Worm (Caenorhabditis elegans) whole organism, late embryonic: ENCODE measurements around the gene irld-50.

Experiments used
- Y22D7AL.16 ChIP-seq: sonication (generic microtip); optimal IDR thresholded peaks from 2 replicates; lab custom pipeline; 2016; ENCODE audit warnings: missing genetic modification characterization, missing compliant biosample characterization
- ama-1 ChIP-seq: fragments of 150-350 bp; optimal IDR thresholded peaks from 2 replicates; lab custom pipeline; 2014
- ceh-24 ChIP-seq: sonication (generic microtip); optimal IDR thresholded peaks from 2 replicates; lab custom pipeline; 2016; ENCODE audit warnings: mild to moderate bottlenecking, missing genetic modification characterization, missing compliant biosample characterization
- ceh-9 ChIP-seq: sonication (generic microtip); optimal IDR thresholded peaks from 2 replicates; lab custom pipeline; 2016; ENCODE audit warnings: mild to moderate bottlenecking, missing genetic modification characterization, inconsistent platforms, missing compliant biosample characterization
- dmd-4 ChIP-seq: sonication (generic microtip); optimal IDR thresholded peaks from 2 replicates; lab custom pipeline; 2016; ENCODE audit warnings: borderline replicate concordance, missing genetic modification characterization, missing compliant biosample characterization
- fkh-6 ChIP-seq: sonication (generic microtip); optimal IDR thresholded peaks from 2 replicates; lab custom pipeline; 2016; ENCODE audit warnings: missing genetic modification characterization, missing compliant biosample characterization
- hlh-13 ChIP-seq: fragments of 200-800 bp; sonication (Bioruptor generic); optimal IDR thresholded peaks from 2 replicates; lab custom pipeline; 2018; ENCODE audit warnings: mild to moderate bottlenecking, missing genetic modification characterization, missing compliant biosample characterization
- pag-3 ChIP-seq: sonication (generic microtip); optimal IDR thresholded peaks from 2 replicates; lab custom pipeline; 2016; ENCODE audit warnings: missing compliant biosample characterization, missing genetic modification characterization, borderline replicate concordance
- pqm-1 ChIP-seq: sonication (generic microtip); optimal IDR thresholded peaks from 2 replicates; lab custom pipeline; 2016; ENCODE audit warnings: missing genetic modification characterization, missing compliant biosample characterization
- syd-9 ChIP-seq: sonication (generic microtip); optimal IDR thresholded peaks from 2 replicates; lab custom pipeline; 2016; ENCODE audit warnings: mild to moderate bottlenecking, missing genetic modification characterization, moderate library complexity, missing compliant biosample characterization
- unc-3 ChIP-seq, 2 experiments: fragments of 200-800 bp in 1 of 2; sonication (Bioruptor generic) in 1 of 2; sonication (generic microtip) in 1 of 2; conservative IDR thresholded peaks in 1 of 2; optimal IDR thresholded peaks in 1 of 2; 2 replicates each; pipeline versions ENCODE4 v1.3.6 to Lab custom; 2016 to 2022; ENCODE audit warnings: missing compliant biosample characterization in 2 of 2, missing genetic modification characterization in 2 of 2, missing genetic modification reagents in 1 of 2
- unc-55 ChIP-seq: sonication (generic microtip); optimal IDR thresholded peaks from 2 replicates; lab custom pipeline; 2017; ENCODE audit warnings: missing biosample characterization, missing genetic modification reagents, missing genetic modification characterization
- unc-86 ChIP-seq: sonication (generic microtip); optimal IDR thresholded peaks from 2 replicates; lab custom pipeline; 2016; ENCODE audit warnings: missing genetic modification characterization, missing compliant biosample characterization
- zip-5 ChIP-seq: sonication (generic microtip); optimal IDR thresholded peaks from 2 replicates; lab custom pipeline; 2016; ENCODE audit warnings: missing genetic modification characterization, missing compliant biosample characterization

ce11 chrII:2946438-2946837 lies 2.6 kb upstream of the irld-50 start, which contains the start of gene srw-79:
- TF ChIP-seq ama-1 (lab: Kevin White, UChicago) (no peak), dmd-4 (no peak), pag-3 (tag; lab: Kevin White, UChicago) (no peak), Y22D7AL.16 (no peak), unc-55 (GFP tag; lab: Kevin White, UChicago) (no peak), syd-9 (tag; lab: Kevin White, UChicago) (no peak), hlh-13 (GFP tag; lab: Kevin White, UChicago) (no peak), fkh-6 (tag; lab: Kevin White, UChicago) (no peak), unc-86 (tag; lab: Kevin White, UChicago) (no peak), pqm-1 (tag; lab: Kevin White, UChicago) (no peak), zip-5 (tag; lab: Kevin White, UChicago) (no peak), ceh-24 (tag; lab: Kevin White, UChicago) (no peak), ceh-9 (tag; lab: Kevin White, UChicago) (no peak), unc-3 (GFP tag; conservative IDR thresholded peaks at IDR 0.05; lab: Robert Waterston, UW) (no peak), unc-3 (tag; optimal IDR thresholded peaks at IDR 0.05; lab: Kevin White, UChicago) (no peak)
